Fruit fly (Drosophila melanogaster): ENCODE data around the gene CG6985.

CG6985 gene

dm6 chr3R:22770207-22770606, 29.3 kb downstream of the CG6985 start, which contains the start of gene CG43093:
Gene CG43093 (minus strand): TSS chr3R:22770307.
- no peak for TF ChIP-seq Mio (GFP tag; optimal IDR thresholded peaks at IDR 0.05)
- TF ChIP-seq foxo (GFP tag; optimal IDR thresholded peaks at IDR 0.05), result no peak
- no peak for TF ChIP-seq GATAd (GFP tag; optimal IDR thresholded peaks at IDR 0.05)
- no peak for TF ChIP-seq br (GFP tag; optimal IDR thresholded peaks at IDR 0.05)
- no peak for TF ChIP-seq tai (GFP tag; optimal IDR thresholded peaks at IDR 0.05)
- TF ChIP-seq HLH106 (tag; optimal IDR thresholded peaks at IDR 0.05), result no peak
- no peak for TF ChIP-seq brk (GFP tag; optimal IDR thresholded peaks at IDR 0.05)
- TF ChIP-seq Rel (GFP tag; optimal IDR thresholded peaks at IDR 0.05), result no peak
- no peak for TF ChIP-seq Rel (tag; optimal IDR thresholded peaks at IDR 0.05)
- TF ChIP-seq jim (GFP tag; optimal IDR thresholded peaks at IDR 0.05), result no peak
- no peak for TF ChIP-seq OdsH (GFP tag; optimal IDR thresholded peaks at IDR 0.05)
- no peak for TF ChIP-seq Hr78 (GFP tag; optimal IDR thresholded peaks at IDR 0.05)
- no peak for TF ChIP-seq psq (GFP tag; optimal IDR thresholded peaks at IDR 0.05)
- TF ChIP-seq dl (GFP tag; optimal IDR thresholded peaks at IDR 0.05; ENCODE audit: insufficient read depth in 1 of 2, partially characterized antibody in 2 of 2), result no peak
- TF ChIP-seq fru (GFP tag; optimal IDR thresholded peaks at IDR 0.05), result no peak
- TF ChIP-seq Dfd (GFP tag; optimal IDR thresholded peaks at IDR 0.05), result no peak
- TF ChIP-seq Sp1 (GFP tag; optimal IDR thresholded peaks at IDR 0.05), result no peak
- TF ChIP-seq dsf (GFP tag; optimal IDR thresholded peaks at IDR 0.05; ENCODE audit: borderline replicate concordance), result no peak
- no peak for TF ChIP-seq sv (GFP tag; optimal IDR thresholded peaks at IDR 0.05)
- no peak for TF ChIP-seq N (GFP tag; optimal IDR thresholded peaks at IDR 0.05)

dm6 chr3R:22770887-22771286, 29.9 kb downstream of the CG6985 start, which contains the start of gene CG43094:
Gene CG43094 (minus strand): TSS chr3R:22770987.
- no peak for TF ChIP-seq sage (GFP tag; optimal IDR thresholded peaks at IDR 0.05)
- no peak for TF ChIP-seq Dfd (GFP tag; optimal IDR thresholded peaks at IDR 0.05)
- no peak for TF ChIP-seq woc (GFP tag; optimal IDR thresholded peaks at IDR 0.05)
- TF ChIP-seq Abd-B (GFP tag; optimal IDR thresholded peaks at IDR 0.05), result no peak

dm6 chr3R:22771670-22772069, 30.7 kb downstream of the CG6985 start, which contains the start of gene CG43095:
Gene CG43095 (minus strand): TSS chr3R:22771770.
- TF ChIP-seq dl (GFP tag; optimal IDR thresholded peaks at IDR 0.05; ENCODE audit: insufficient read depth in 1 of 2, partially characterized antibody in 2 of 2), result no peak
- no peak for TF ChIP-seq OdsH (GFP tag; optimal IDR thresholded peaks at IDR 0.05)
- no peak for TF ChIP-seq ey (GFP tag; optimal IDR thresholded peaks at IDR 0.05)
- no peak for TF ChIP-seq HLH106 (tag; optimal IDR thresholded peaks at IDR 0.05)
- no peak for TF ChIP-seq Rel (GFP tag; optimal IDR thresholded peaks at IDR 0.05)
- TF ChIP-seq Rel (tag; optimal IDR thresholded peaks at IDR 0.05), result no peak
- TF ChIP-seq CrebA (GFP tag; optimal IDR thresholded peaks at IDR 0.05; ENCODE audit: borderline replicate concordance), result no peak

- TF ChIP-seq lola (GFP tag; optimal IDR thresholded peaks at IDR 0.05) (no peak), psq (GFP tag; optimal IDR thresholded peaks at IDR 0.05) (no peak), Dif (GFP tag; optimal IDR thresholded peaks at IDR 0.05; ENCODE audit: partially characterized antibody) (no peak), Myc (optimal IDR thresholded peaks at IDR 0.05) (no peak), Rel (GFP tag; optimal IDR thresholded peaks at IDR 0.05) (no peak), Rel (tag; optimal IDR thresholded peaks at IDR 0.05) (no peak), CG9705 (GFP tag; optimal IDR thresholded peaks at IDR 0.05) (no peak), Hnf4 (GFP tag; optimal IDR thresholded peaks at IDR 0.05) (no peak), Jra (GFP tag; optimal IDR thresholded peaks at IDR 0.05) (no peak), tai (GFP tag; optimal IDR thresholded peaks at IDR 0.05) (no peak), woc (GFP tag; optimal IDR thresholded peaks at IDR 0.05) (no peak), dl (GFP tag; optimal IDR thresholded peaks at IDR 0.05; ENCODE audit: insufficient read depth in 1 of 2, partially characterized antibody in 2 of 2) (no peak), sv (GFP tag; optimal IDR thresholded peaks at IDR 0.05) (no peak), Hr78 (GFP tag; optimal IDR thresholded peaks at IDR 0.05) (no peak), Dfd (GFP tag; optimal IDR thresholded peaks at IDR 0.05) (no peak), br (GFP tag; optimal IDR thresholded peaks at IDR 0.05) (no peak), Abd-B (GFP tag; optimal IDR thresholded peaks at IDR 0.05) (no peak), dmrt93B (GFP tag; optimal IDR thresholded peaks at IDR 0.05) (no peak), foxo (GFP tag; optimal IDR thresholded peaks at IDR 0.05) (no peak)
Measured at dm6 chr3R:22776457-22776856, 35.5 kb downstream of the CG6985 start.

- no peak for TF ChIP-seq HLH106 (tag; optimal IDR thresholded peaks at IDR 0.05)
- no peak for TF ChIP-seq brk (GFP tag; optimal IDR thresholded peaks at IDR 0.05)
- TF ChIP-seq Dfd (GFP tag; optimal IDR thresholded peaks at IDR 0.05), result no peak
- TF ChIP-seq dl (GFP tag; optimal IDR thresholded peaks at IDR 0.05; ENCODE audit: insufficient read depth in 1 of 2, partially characterized antibody in 2 of 2), result no peak
- TF ChIP-seq Rel (GFP tag; optimal IDR thresholded peaks at IDR 0.05), result no peak
- TF ChIP-seq Rel (tag; optimal IDR thresholded peaks at IDR 0.05), result no peak
- TF ChIP-seq Mio (GFP tag; optimal IDR thresholded peaks at IDR 0.05), result no peak
- no peak for TF ChIP-seq Jra (GFP tag; optimal IDR thresholded peaks at IDR 0.05)
- no peak for TF ChIP-seq Myc (optimal IDR thresholded peaks at IDR 0.05)
- no peak for TF ChIP-seq rgr (GFP tag; optimal IDR thresholded peaks at IDR 0.05)
- TF ChIP-seq N (GFP tag; optimal IDR thresholded peaks at IDR 0.05), result no peak
- no peak for TF ChIP-seq psq (GFP tag; optimal IDR thresholded peaks at IDR 0.05)
- no peak for TF ChIP-seq Dif (GFP tag; optimal IDR thresholded peaks at IDR 0.05; ENCODE audit: partially characterized antibody)
- TF ChIP-seq Hr78 (GFP tag; optimal IDR thresholded peaks at IDR 0.05), result no peak
- no peak for TF ChIP-seq Abd-B (GFP tag; optimal IDR thresholded peaks at IDR 0.05)
- no peak for TF ChIP-seq Hnf4 (GFP tag; optimal IDR thresholded peaks at IDR 0.05)
- TF ChIP-seq pan (optimal IDR thresholded peaks at IDR 0.05), result no peak
- no peak for TF ChIP-seq GATAd (GFP tag; optimal IDR thresholded peaks at IDR 0.05)
- TF ChIP-seq CG9705 (GFP tag; optimal IDR thresholded peaks at IDR 0.05), result no peak
Measured at dm6 chr3R:22780135-22780534, 39.2 kb downstream of the CG6985 start.
